Worm (Caenorhabditis elegans) whole organism, late embryonic: ENCODE results near the gene col-71.

Source experiments
- Y22D7AL.16 ChIP-seq: sonication (generic microtip); optimal IDR thresholded peaks from 2 replicates; lab custom pipeline; 2016; ENCODE audit warnings: missing genetic modification characterization, missing compliant biosample characterization
- ama-1 ChIP-seq: fragments of 150-350 bp; optimal IDR thresholded peaks from 2 replicates; lab custom pipeline; 2014
- ceh-2 ChIP-seq: sonication (generic microtip); optimal IDR thresholded peaks from 2 replicates; lab custom pipeline; 2016; ENCODE audit warnings: missing genotype, missing genetic modification characterization, missing compliant biosample characterization
- ceh-30 ChIP-seq: fragments of 150-350 bp; optimal IDR thresholded peaks from 2 replicates; lab custom pipeline; 2014; ENCODE audit warnings: missing biosample characterization, missing genetic modification characterization
- ceh-31 ChIP-seq: sonication (generic microtip); optimal IDR thresholded peaks from 2 replicates; lab custom pipeline; 2016; ENCODE audit warnings: missing genetic modification characterization, missing compliant biosample characterization
- ceh-45 ChIP-seq: fragments of 200-800 bp; sonication (Bioruptor generic); IDR thresholded peaks from 2 replicates; pipeline ENCODE4 v1.3.6; 2022; ENCODE audit warnings: missing genetic modification reagents, missing genetic modification characterization, missing compliant biosample characterization
- ceh-6 ChIP-seq: fragments of 200-800 bp; sonication (Bioruptor generic); optimal IDR thresholded peaks from 2 replicates; lab custom pipeline; 2018; ENCODE audit warnings: mild to moderate bottlenecking, missing genetic modification characterization, missing compliant biosample characterization
- che-1 ChIP-seq: sonication (generic microtip); optimal IDR thresholded peaks from 2 replicates; lab custom pipeline; 2016; ENCODE audit warnings: mild to moderate bottlenecking, missing genetic modification characterization, missing compliant biosample characterization
- elt-2 ChIP-seq: sonication (generic microtip); optimal IDR thresholded peaks from 2 replicates; lab custom pipeline; 2016; ENCODE audit warnings: missing genetic modification reagents, missing genetic modification characterization, missing compliant biosample characterization
- ets-4 ChIP-seq: sonication (generic microtip); optimal IDR thresholded peaks from 2 replicates; lab custom pipeline; 2016; ENCODE audit warnings: missing genetic modification characterization, missing compliant biosample characterization
- fkh-6 ChIP-seq: sonication (generic microtip); optimal IDR thresholded peaks from 2 replicates; lab custom pipeline; 2016; ENCODE audit warnings: missing genetic modification characterization, missing compliant biosample characterization
- madf-2 ChIP-seq: sonication (generic microtip); optimal IDR thresholded peaks from 2 replicates; lab custom pipeline; 2017; ENCODE audit warnings: missing genetic modification characterization, missing compliant biosample characterization
- nfya-1 ChIP-seq: sonication (generic microtip); optimal IDR thresholded peaks from 2 replicates; lab custom pipeline; 2017; ENCODE audit warnings: missing genetic modification characterization, mild to moderate bottlenecking, missing compliant biosample characterization, antibody characterized with exemption, moderate library complexity
- npax-4 ChIP-seq: sonication (generic microtip); optimal IDR thresholded peaks from 2 replicates; lab custom pipeline; 2016; ENCODE audit warnings: missing genetic modification characterization, missing compliant biosample characterization
- pag-3 ChIP-seq: sonication (generic microtip); optimal IDR thresholded peaks from 2 replicates; lab custom pipeline; 2016; ENCODE audit warnings: missing compliant biosample characterization, missing genetic modification characterization, borderline replicate concordance
- pqm-1 ChIP-seq: sonication (generic microtip); optimal IDR thresholded peaks from 2 replicates; lab custom pipeline; 2016; ENCODE audit warnings: missing genetic modification characterization, missing compliant biosample characterization
- pros-1 ChIP-seq: fragments of 150-350 bp; optimal IDR thresholded peaks from 2 replicates; lab custom pipeline; 2014; ENCODE audit warnings: missing biosample characterization, missing genetic modification reagents, missing genetic modification characterization
- rnt-1 ChIP-seq: sonication (generic microtip); optimal IDR thresholded peaks from 2 replicates; lab custom pipeline; 2016; ENCODE audit warnings: missing genetic modification characterization, missing compliant biosample characterization
- sdc-2 ChIP-seq: sonication (generic microtip); optimal IDR thresholded peaks from 2 replicates; lab custom pipeline; 2016; ENCODE audit warnings: missing genotype, missing genetic modification characterization, missing compliant biosample characterization
- sox-4 ChIP-seq: sonication (generic microtip); optimal IDR thresholded peaks from 2 replicates; lab custom pipeline; 2017; ENCODE audit warnings: mild to moderate bottlenecking, missing genetic modification characterization, inconsistent platforms, missing compliant biosample characterization
- ttx-3 ChIP-seq: sonication (generic microtip); optimal IDR thresholded peaks from 2 replicates; lab custom pipeline; 2016; ENCODE audit warnings: missing genetic modification reagents, missing genetic modification characterization, missing compliant biosample characterization

col-71 gene

DNA sequence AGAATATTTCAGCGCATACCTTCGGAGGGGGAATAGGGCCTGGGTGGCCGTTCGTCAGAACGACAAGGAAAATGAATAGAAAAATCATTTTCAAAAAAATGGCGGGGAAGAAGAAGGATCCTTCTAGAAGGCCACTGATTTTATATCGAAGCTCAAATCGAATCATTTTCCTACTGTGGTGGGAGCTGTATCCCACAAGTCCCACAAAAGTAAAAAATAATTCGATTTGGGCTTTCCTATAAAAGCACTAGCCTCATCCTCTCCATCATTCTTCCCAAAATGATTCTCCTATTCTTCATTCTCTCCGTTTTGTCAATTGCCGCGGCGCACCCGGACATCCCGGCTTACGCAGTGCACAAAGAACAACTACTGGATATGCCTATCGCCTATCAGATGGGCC is 44.2 kb downstream of the col-71 start, which contains the start of the genes C16C8.26 and C16C8.19:
C16C8.26 (minus strand) TSS at position 101 of the 400 bp plus-strand sequence.
C16C8.19 (plus strand) TSS at position 279 of the 400 bp plus-strand sequence.
- TF ChIP-seq pqm-1 (tag; lab: Kevin White, UChicago), result no peak
- TF ChIP-seq pag-3 (tag; lab: Kevin White, UChicago), result no peak
- TF ChIP-seq ceh-6 (GFP tag; lab: Kevin White, UChicago), result no peak
- TF ChIP-seq madf-2, result no peak
- no peak for TF ChIP-seq ceh-31
- TF ChIP-seq che-1 (tag; lab: Kevin White, UChicago), result no peak
- no peak for TF ChIP-seq nfya-1 (tag; lab: Kevin White, UChicago)

ce11 chrII:3453521-3453920 is 48.8 kb downstream of the col-71 start, which contains the start of gene C16C8.11:
Gene C16C8.11 (plus strand): TSS chrII:3453708.
- TF ChIP-seq ceh-45 (no peak), sdc-2 (tag; lab: Kevin White, UChicago) (no peak), ceh-2 (tag; lab: Kevin White, UChicago) (no peak), Y22D7AL.16 (no peak), rnt-1 (tag; lab: Kevin White, UChicago) (no peak), elt-2 (tag; lab: Kevin White, UChicago) (no peak), nfya-1 (tag; lab: Kevin White, UChicago) (no peak), pros-1 (tag; lab: Kevin White, UChicago) (no peak), fkh-6 (no peak), ceh-30 (tag; lab: Kevin White, UChicago) (no peak), ama-1 (lab: Kevin White, UChicago) (no peak), npax-4 (tag; lab: Kevin White, UChicago) (no peak)

- TF ChIP-seq ets-4 (tag; lab: Kevin White, UChicago) (no peak), fkh-6 (no peak), nfya-1 (tag; lab: Kevin White, UChicago) (no peak), ceh-2 (tag; lab: Kevin White, UChicago) (no peak), ttx-3 (tag; lab: Kevin White, UChicago) (no peak), sox-4 (tag; lab: Kevin White, UChicago) (no peak)
Observed at ce11 chrII:3452421-3452820, 49.9 kb downstream of the col-71 start, which contains the start of gene C16C8.12. Gene C16C8.12 (plus strand): TSS chrII:3452721.
